Fruit fly (Drosophila melanogaster) whole organism, embryonic: ENCODE data around the gene rdog.

Experiments used
- Antp ChIP-seq: fragments of 200-800 bp; sonication (Bioruptor generic); optimal IDR thresholded peaks from 3 replicates; lab custom pipeline; 2016; ENCODE audit warnings: missing biosample characterization, missing genetic modification characterization
- Awh ChIP-seq: fragments of 200-800 bp; sonication (Bioruptor generic); IDR thresholded peaks from 2 replicates; pipeline ENCODE4, ENCODE4 v1.3.6; 2022; ENCODE audit warnings: missing biosample characterization, missing genetic modification characterization
- Bteb2 ChIP-seq: fragments of 200-800 bp; sonication (Bioruptor generic); optimal IDR thresholded peaks from 2 replicates; lab custom pipeline; 2016; ENCODE audit warnings: missing biosample characterization, missing genetic modification characterization
- CG10267 ChIP-seq: fragments of 200-800 bp; sonication (Bioruptor generic); optimal IDR thresholded peaks from 2 replicates; lab custom pipeline; 2018; ENCODE audit warnings: missing biosample characterization, mild to moderate bottlenecking, missing genetic modification characterization, moderate library complexity
- CG10543 ChIP-seq: fragments of 200-800 bp; sonication (Bioruptor generic); optimal IDR thresholded peaks from 3 replicates; lab custom pipeline; 2017; ENCODE audit warnings: missing biosample characterization, mild to moderate bottlenecking, missing genetic modification characterization, moderate library complexity
- CG11456 ChIP-seq: fragments of 200-800 bp; sonication (Bioruptor generic); IDR thresholded peaks from 3 replicates; pipeline ENCODE4 v1.3.6; 2022; ENCODE audit warnings: missing biosample characterization, missing genetic modification characterization
- CG12104 ChIP-seq: fragments of 200-800 bp; sonication (Bioruptor generic); optimal IDR thresholded peaks from 3 replicates; lab custom pipeline; 2016; ENCODE audit warnings: missing biosample characterization, missing genetic modification characterization
- CG12219 ChIP-seq: fragments of 200-800 bp; sonication (Bioruptor generic); optimal IDR thresholded peaks from 3 replicates; lab custom pipeline; 2018; ENCODE audit warnings: missing biosample characterization, mild to moderate bottlenecking, missing genetic modification characterization
- CG14965 ChIP-seq: fragments of 200-800 bp; sonication (Bioruptor generic); optimal IDR thresholded peaks from 2 replicates; lab custom pipeline; 2016; ENCODE audit warnings: missing biosample characterization, missing genetic modification characterization, borderline replicate concordance
- CG15514 ChIP-seq: fragments of 200-800 bp; sonication (Bioruptor generic); optimal IDR thresholded peaks from 3 replicates; lab custom pipeline; 2017; ENCODE audit warnings: missing biosample characterization, missing genetic modification characterization, mild to moderate bottlenecking, moderate library complexity, missing genetic modification reagents
- CG18599 ChIP-seq: fragments of 200-800 bp; sonication (Bioruptor generic); optimal IDR thresholded peaks from 3 replicates; lab custom pipeline; 2017; ENCODE audit warnings: missing biosample characterization, missing genetic modification characterization, mild to moderate bottlenecking, moderate library complexity, missing genetic modification reagents
- CG2678 ChIP-seq: fragments of 200-800 bp; sonication (Bioruptor generic); optimal IDR thresholded peaks from 3 replicates; lab custom pipeline; 2019; ENCODE audit warnings: missing biosample characterization, mild to moderate bottlenecking, missing genetic modification characterization, moderate library complexity
- CG31441 ChIP-seq: fragments of 200-800 bp; sonication (Bioruptor generic); IDR thresholded peaks from 2 replicates; pipeline ENCODE4 v1.3.6; 2022; ENCODE audit warnings: missing biosample characterization, missing genetic modification characterization
- CG3995 ChIP-seq: fragments of 200-800 bp; sonication (Bioruptor generic); optimal IDR thresholded peaks from 3 replicates; lab custom pipeline; 2016; ENCODE audit warnings: missing biosample characterization, missing genetic modification characterization
- CG4360 ChIP-seq: fragments of 200-800 bp; sonication (Bioruptor generic); IDR thresholded peaks from 2 replicates; pipeline ENCODE4 v1.3.6; 2022; ENCODE audit warnings: missing biosample characterization, missing genetic modification characterization
- CG4424 ChIP-seq: fragments of 200-800 bp; sonication (Bioruptor generic); optimal IDR thresholded peaks from 3 replicates; lab custom pipeline; 2016; ENCODE audit warnings: missing biosample characterization, missing genetic modification characterization
- CG5180 ChIP-seq: fragments of 200-800 bp; sonication (Bioruptor generic); optimal IDR thresholded peaks from 3 replicates; lab custom pipeline; 2017; ENCODE audit warnings: missing biosample characterization, missing genetic modification characterization, mild to moderate bottlenecking, moderate library complexity, missing genetic modification reagents
- CG6689 ChIP-seq: fragments of 200-800 bp; sonication (Bioruptor generic); IDR thresholded peaks from 2 replicates; pipeline ENCODE4 v1.3.6; 2022; ENCODE audit warnings: missing biosample characterization, missing genetic modification characterization
- CG6791 ChIP-seq: fragments of 200-800 bp; sonication (Bioruptor generic); IDR thresholded peaks from 3 replicates; pipeline ENCODE4 v1.3.6; 2022; ENCODE audit warnings: missing biosample characterization, missing genetic modification characterization; ENCODE audit not compliant: partially characterized antibody
- CG8281 ChIP-seq: fragments of 200-800 bp; sonication (Bioruptor generic); optimal IDR thresholded peaks from 2 replicates; lab custom pipeline; 2018; ENCODE audit warnings: missing biosample characterization, mild to moderate bottlenecking, missing genetic modification characterization, moderate library complexity
- CG9932 ChIP-seq: fragments of 200-800 bp; sonication (Bioruptor generic); IDR thresholded peaks from 2 replicates; pipeline ENCODE4 v1.3.6; 2022; ENCODE audit warnings: missing biosample characterization, missing genetic modification characterization
- Fer1 ChIP-seq: fragments of 200-800 bp; sonication (Bioruptor generic); optimal IDR thresholded peaks from 2 replicates; lab custom pipeline; 2017; ENCODE audit warnings: missing biosample characterization, mild to moderate bottlenecking, missing genetic modification characterization
- Fer3 ChIP-seq: fragments of 200-800 bp; sonication (Bioruptor generic); optimal IDR thresholded peaks from 2 replicates; lab custom pipeline; 2018; ENCODE audit warnings: missing biosample characterization, mild to moderate bottlenecking, missing genetic modification characterization, moderate library complexity
- HHEX ChIP-seq: fragments of 200-800 bp; sonication (Bioruptor generic); optimal IDR thresholded peaks from 3 replicates; lab custom pipeline; 2017; ENCODE audit warnings: missing biosample characterization, mild to moderate bottlenecking, missing genetic modification characterization, missing genetic modification reagents
- HmgZ ChIP-seq: fragments of 200-800 bp; sonication (Bioruptor generic); optimal IDR thresholded peaks from 2 replicates; lab custom pipeline; 2018; ENCODE audit warnings: missing biosample characterization, mild to moderate bottlenecking, missing genetic modification characterization
- Hsf ChIP-seq: fragments of 200-800 bp; sonication (Bioruptor generic); optimal IDR thresholded peaks from 3 replicates; lab custom pipeline; 2016; ENCODE audit warnings: missing biosample characterization, missing genetic modification characterization
- Kr ChIP-seq: fragments of 200-800 bp; sonication (Bioruptor generic); optimal IDR thresholded peaks from 2 replicates; lab custom pipeline; 2017; ENCODE audit warnings: missing biosample characterization, mild to moderate bottlenecking, missing genetic modification characterization
- Med ChIP-seq: fragments of 200-800 bp; sonication (Bioruptor generic); peaks from one replicate; lab custom pipeline; 2016; ENCODE audit warnings: missing biosample characterization, missing genetic modification characterization, mild to moderate bottlenecking, inconsistent platforms, moderate library complexity
- Nf-YC ChIP-seq: fragments of 200-800 bp; optimal IDR thresholded peaks from 3 replicates; lab custom pipeline; 2019; ENCODE audit warnings: missing biosample characterization, mild to moderate bottlenecking, missing genetic modification characterization, moderate library complexity
- Rfx ChIP-seq: fragments of 200-800 bp; sonication (Bioruptor generic); IDR thresholded peaks from 2 replicates; pipeline ENCODE4 v1.3.6; 2022; ENCODE audit warnings: missing biosample characterization, missing genetic modification characterization
- Stat92E ChIP-seq, 3 experiments: fragments of >200 bp in 2 of 3; fragments of 200-800 bp in 1 of 3; sonication (Bioruptor generic) in 1 of 3; optimal IDR thresholded peaks; 2 replicates each; lab custom pipeline; 2017 to 2019; ENCODE audit warnings: missing biosample characterization in 3 of 3, missing genetic modification characterization in 3 of 3, mild to moderate bottlenecking in 1 of 3, moderate library complexity in 1 of 3
- Xrp1 ChIP-seq: fragments of 200-800 bp; sonication (Bioruptor generic); IDR thresholded peaks from 2 replicates; pipeline ENCODE4 v1.3.6; 2022; ENCODE audit warnings: missing biosample characterization, missing genetic modification characterization
- ac ChIP-seq: fragments of 200-800 bp; sonication (Bioruptor generic); optimal IDR thresholded peaks from 3 replicates; lab custom pipeline; 2017; ENCODE audit warnings: missing biosample characterization, mild to moderate bottlenecking, missing genetic modification characterization
- bsh ChIP-seq, 2 experiments: fragments of 200-800 bp; sonication (Bioruptor generic); optimal IDR thresholded peaks; 2 replicates each; lab custom pipeline; 2017 to 2018; ENCODE audit warnings: mild to moderate bottlenecking in 2 of 2, missing biosample characterization in 2 of 2, missing genetic modification characterization in 2 of 2, moderate library complexity in 1 of 2
- cato ChIP-seq: fragments of 200-800 bp; sonication (Bioruptor generic); optimal IDR thresholded peaks from 2 replicates; lab custom pipeline; 2016; ENCODE audit warnings: missing biosample characterization, missing genetic modification characterization, borderline replicate concordance
- disco-r ChIP-seq: fragments of 200-800 bp; sonication (Bioruptor generic); optimal IDR thresholded peaks from 2 replicates; lab custom pipeline; 2016; ENCODE audit warnings: missing biosample characterization, missing genetic modification characterization
- dmrt11E ChIP-seq: fragments of 200-800 bp; sonication (Bioruptor generic); optimal IDR thresholded peaks from 3 replicates; lab custom pipeline; 2018; ENCODE audit warnings: missing biosample characterization, mild to moderate bottlenecking, missing genetic modification characterization, moderate library complexity
- h ChIP-seq: fragments of >200 bp; optimal IDR thresholded peaks from 2 replicates; lab custom pipeline; 2017
- ind ChIP-seq: fragments of 200-800 bp; sonication (Bioruptor generic); optimal IDR thresholded peaks from 3 replicates; lab custom pipeline; 2016; ENCODE audit warnings: missing biosample characterization, missing genetic modification characterization
- knrl ChIP-seq: fragments of 200-800 bp; sonication (Bioruptor generic); IDR thresholded peaks from 3 replicates; pipeline ENCODE4 v1.3.6; 2022; ENCODE audit warnings: missing biosample characterization, missing genetic modification characterization; ENCODE audit not compliant: partially characterized antibody
- lilli ChIP-seq: fragments of 200-800 bp; sonication (Bioruptor generic); optimal IDR thresholded peaks from 3 replicates; lab custom pipeline; 2016; ENCODE audit warnings: missing biosample characterization, missing genetic modification characterization
- pfk ChIP-seq: fragments of 200-800 bp; sonication (Bioruptor generic); optimal IDR thresholded peaks from 2 replicates; lab custom pipeline; 2018; ENCODE audit warnings: missing biosample characterization, mild to moderate bottlenecking, missing genetic modification characterization, moderate library complexity
- phol ChIP-seq: fragments of 200-800 bp; sonication (Bioruptor generic); optimal IDR thresholded peaks from 3 replicates; lab custom pipeline; 2018; ENCODE audit warnings: missing biosample characterization, mild to moderate bottlenecking, missing genetic modification characterization, moderate library complexity
- pum ChIP-seq: fragments of 200-800 bp; sonication (Bioruptor generic); optimal IDR thresholded peaks from 2 replicates; lab custom pipeline; 2016; ENCODE audit warnings: missing biosample characterization, missing genetic modification characterization
- sens ChIP-seq: fragments of 200-800 bp; sonication (Bioruptor generic); peaks from one replicate; lab custom pipeline; 2016; ENCODE audit warnings: missing biosample characterization, missing genetic modification characterization
- sna ChIP-seq: fragments of 200-800 bp; sonication (Bioruptor generic); IDR thresholded peaks from 2 replicates; pipeline ENCODE4 v1.3.6; 2022; ENCODE audit warnings: missing biosample characterization, missing genetic modification characterization; ENCODE audit not compliant: partially characterized antibody
- sqz ChIP-seq: fragments of 200-800 bp; sonication (Bioruptor generic); optimal IDR thresholded peaks from 3 replicates; lab custom pipeline; 2018; ENCODE audit warnings: missing biosample characterization, mild to moderate bottlenecking, missing genetic modification characterization
- vvl ChIP-seq: fragments of 200-800 bp; sonication (Bioruptor generic); IDR thresholded peaks from 2 replicates; pipeline ENCODE4 v1.3.6; 2022; ENCODE audit warnings: missing biosample characterization, missing genetic modification characterization
- z ChIP-seq: fragments of 200-800 bp; sonication (Bioruptor generic); IDR thresholded peaks from 3 replicates; pipeline ENCODE4 v1.3.6; 2022; ENCODE audit warnings: missing biosample characterization, missing genetic modification characterization

Gene rdog

dm6 chr3R:29207012-29207656, 49.2 kb downstream of the rdog start (continued):
- TF ChIP-seq sqz (GFP tag; lab: Kevin White, UChicago): peak; percentile 33
- TF ChIP-seq Xrp1 (GFP tag; lab: Robert Waterston, UW): peak; percentile 75
- TF ChIP-seq CG6791 (GFP tag; lab: Robert Waterston, UW): no peak
- TF ChIP-seq CG4424: peak; percentile 54
- no peak for TF ChIP-seq pfk (GFP tag; lab: Kevin White, UChicago)
- TF ChIP-seq CG10267: peak; percentile 43
- TF ChIP-seq CG31441 (GFP tag; lab: Robert Waterston, UW): peak; percentile 51; the same call in 1 of the 2 replicates
- peak; percentile 62; the same call in 1 of the 2 replicates for TF ChIP-seq CG6689 (GFP tag; lab: Robert Waterston, UW)
- peak; percentile 77 for TF ChIP-seq CG2678 (tag; lab: Kevin White, UChicago)
- peak; percentile 82 for TF ChIP-seq Rfx (GFP tag; lab: Robert Waterston, UW)
- TF ChIP-seq HHEX (GFP tag; lab: Kevin White, UChicago): peak; percentile 45
- TF ChIP-seq h (lab: Kevin White, UChicago): no peak
- no peak for TF ChIP-seq Kr (GFP tag; lab: Kevin White, UChicago)
- TF ChIP-seq z: no peak
- peak; percentile 82 for TF ChIP-seq vvl (GFP tag; lab: Robert Waterston, UW)
- TF ChIP-seq CG12219: peak; percentile 39
- no peak for TF ChIP-seq cato (GFP tag; lab: Kevin White, UChicago)
- TF ChIP-seq Med (GFP tag; lab: Kevin White, UChicago): peak; percentile 80
- peak; percentile 70 for TF ChIP-seq Fer3 (tag; lab: Kevin White, UChicago)
- no peak for TF ChIP-seq CG14965
- TF ChIP-seq CG15514 (GFP tag; lab: Kevin White, UChicago): peak; percentile 36
- peak; percentile 66 for TF ChIP-seq CG9932
- peak; percentile 72 for TF ChIP-seq Awh
- peak; percentile 12 for TF ChIP-seq CG10543
- no peak for TF ChIP-seq ac (GFP tag; lab: Kevin White, UChicago)
- TF ChIP-seq Antp (GFP tag; lab: Kevin White, UChicago): peak; percentile 13
- peak; percentile 65 for TF ChIP-seq CG4360
- TF ChIP-seq CG12104 (GFP tag; lab: Kevin White, UChicago): no peak
- TF ChIP-seq sna: no peak
- peak; percentile 70 for TF ChIP-seq ind
- peak; percentile 46 for TF ChIP-seq dmrt11E (tag; lab: Kevin White, UChicago)
- TF ChIP-seq CG3995 (GFP tag; lab: Kevin White, UChicago): no peak
- peak; percentile 45 for TF ChIP-seq lilli
- peak; percentile 62 for TF ChIP-seq CG18599 (GFP tag; lab: Kevin White, UChicago)
- TF ChIP-seq phol (tag; lab: Kevin White, UChicago): peak; percentile 60
- no peak for TF ChIP-seq disco-r (GFP tag; lab: Kevin White, UChicago)
- TF ChIP-seq Bteb2 (GFP tag; lab: Kevin White, UChicago): no peak
- peak; percentile 74 for TF ChIP-seq CG11456 (GFP tag; lab: Robert Waterston, UW)
- peak; percentile 60 to 87 for TF ChIP-seq bsh (GFP tag; optimal IDR thresholded peaks at IDR 0.05; lab: Kevin White, UChicago)
- no peak for TF ChIP-seq pum (GFP tag; lab: Kevin White, UChicago)
- peak; percentile 9 for TF ChIP-seq Hsf
- peak; percentile 13 for TF ChIP-seq CG8281
- no peak for TF ChIP-seq knrl (GFP tag; lab: Robert Waterston, UW)
- TF ChIP-seq Stat92E (GFP tag; optimal IDR thresholded peaks at IDR 0.05; lab: Kevin White, UChicago): no peak
- TF ChIP-seq Nf-YC (tag; lab: Kevin White, UChicago): peak; percentile 39
- peak; percentile 30 for TF ChIP-seq HmgZ (tag; lab: Kevin White, UChicago)
- peak; percentile 48 for TF ChIP-seq sens (GFP tag; lab: Kevin White, UChicago)
- peak; percentile 63 for TF ChIP-seq Fer1 (GFP tag; lab: Kevin White, UChicago)
- peak; percentile 24 for TF ChIP-seq CG5180 (GFP tag; lab: Kevin White, UChicago)
